Worm (Caenorhabditis elegans): ENCODE data around the gene srh-279.

srh-279 gene

DNA sequence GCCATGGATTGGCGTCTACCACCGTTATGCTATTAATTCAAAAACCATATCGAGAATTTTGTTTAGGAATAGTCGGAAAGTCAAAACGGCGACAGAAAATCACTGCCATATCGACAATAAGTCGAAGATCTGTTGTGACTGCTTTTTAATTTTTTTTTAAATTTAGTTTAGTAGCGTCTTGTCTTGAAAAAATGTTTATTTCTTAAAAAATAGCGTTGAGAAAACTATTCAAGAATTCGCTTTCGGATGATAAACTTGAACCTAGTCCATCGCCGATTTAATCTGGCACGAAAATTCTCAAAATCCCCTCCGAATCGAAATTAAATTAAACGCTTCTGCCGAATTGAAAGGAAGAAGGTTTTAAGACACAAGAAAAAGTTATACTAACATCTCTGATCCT, at the start of gene srh-279:
Gene srh-279, plus strand, starts transcription at position 301 of the 400 bp plus-strand sequence.
- TF ChIP-seq unc-62 (GFP tag; optimal IDR thresholded peaks at IDR 0.05 in 1 of 2) (peak in 1 of 2 experiments; percentile 26), unc-62 (tag; optimal IDR thresholded peaks at IDR 0.05) (no peak), set-16 (GFP tag; IDR thresholded peaks at IDR 0.05) (no peak)

DNA sequence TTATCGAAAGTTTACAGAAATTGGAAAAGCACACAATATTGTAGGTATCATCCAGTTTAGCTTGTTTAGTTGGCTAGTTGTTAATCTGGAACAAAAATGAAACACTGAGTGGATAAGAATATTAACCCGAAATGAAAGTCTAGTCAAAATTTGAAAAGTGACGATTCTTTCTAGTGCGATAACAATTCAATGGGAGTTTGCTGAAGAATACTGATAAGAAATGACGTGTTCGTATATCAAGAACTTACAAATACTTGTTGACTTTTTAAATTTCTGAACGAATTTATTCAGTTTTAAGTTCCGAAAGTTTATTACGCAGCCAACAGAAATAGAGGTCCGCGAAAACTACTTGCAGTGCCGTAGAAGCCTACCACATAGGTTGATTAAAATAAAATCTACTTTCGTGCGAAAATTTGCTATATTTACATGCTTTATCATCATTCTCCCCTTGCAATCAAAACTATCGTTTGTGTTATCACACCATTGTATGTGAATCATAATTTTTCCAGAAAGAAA, 49.1 kb upstream of the srh-279 start, which contains the start of gene fbxa-88:
Gene fbxa-88, minus strand, starts transcription at position 51 of the 516 bp plus-strand sequence.
- TF ChIP-seq unc-62 (GFP tag; optimal IDR thresholded peaks at IDR 0.05 in 1 of 2) (peak in 1 of 2 experiments; percentile 4), unc-62 (tag; optimal IDR thresholded peaks at IDR 0.05) (no peak), pqm-1 (tag; optimal IDR thresholded peaks at IDR 0.05) (peak; percentile 42), dmd-6 (GFP tag; IDR thresholded peaks at IDR 0.05) (peak; percentile 52; the same call in 1 of the 2 replicates), set-16 (GFP tag; IDR thresholded peaks at IDR 0.05) (no peak), nhr-28 (tag; optimal IDR thresholded peaks at IDR 0.05) (peak; percentile 66), nhr-77 (tag; optimal IDR thresholded peaks at IDR 0.05) (peak; percentile 41)

DNA sequence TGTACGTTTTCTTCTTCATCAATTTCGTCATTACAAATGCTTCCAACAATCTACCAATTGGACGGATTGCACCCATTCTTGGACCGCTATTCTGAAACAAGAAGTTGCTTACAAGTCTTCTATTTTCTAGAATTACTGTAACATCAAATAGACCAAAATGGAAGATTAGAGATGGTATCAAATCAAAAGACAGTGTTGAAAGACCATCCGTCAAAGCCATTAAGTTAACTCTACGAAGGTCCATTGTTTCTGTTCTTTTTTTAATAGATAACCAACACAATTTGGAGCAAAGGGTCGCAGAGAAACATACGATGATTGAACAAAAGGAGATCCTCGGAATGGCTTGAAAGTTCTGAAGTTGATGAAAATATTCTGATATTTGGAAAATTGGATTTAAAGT, 47.2 kb upstream of the srh-279 start:
- no peak for TF ChIP-seq madf-9 (GFP tag; conservative IDR thresholded peaks at IDR 0.05)
- peak in 1 of 2 experiments; percentile 91 for TF ChIP-seq unc-62 (GFP tag; optimal IDR thresholded peaks at IDR 0.05 in 1 of 2)
- no peak for TF ChIP-seq unc-62 (tag; optimal IDR thresholded peaks at IDR 0.05)

DNA sequence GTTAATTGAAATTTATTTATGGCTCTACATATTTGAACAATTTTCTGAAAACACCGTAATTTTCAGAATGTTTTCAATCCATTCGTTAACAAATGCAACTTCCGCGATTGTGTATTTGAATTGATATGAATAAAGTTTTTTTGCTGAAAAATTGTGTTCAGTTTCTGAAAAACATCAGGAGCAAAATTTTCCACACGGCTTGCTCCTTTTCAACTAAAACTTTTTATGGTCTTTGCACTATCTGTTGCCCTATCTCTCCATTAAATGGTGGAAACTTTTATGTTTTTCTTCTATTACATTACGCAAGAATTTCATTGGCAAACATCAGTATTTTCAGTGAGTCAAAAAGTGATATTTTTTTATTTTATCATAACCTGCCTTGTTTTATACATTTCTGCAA, 43.4 kb upstream of the srh-279 start, which contains the start of gene F10A3.4:
Gene F10A3.4, plus strand, starts transcription at position 301 of the 400 bp plus-strand sequence.
- TF ChIP-seq lim-7 (GFP tag; IDR thresholded peaks at IDR 0.05) (no peak), lin-1 (GFP tag; IDR thresholded peaks at IDR 0.05) (no peak), hlh-11 (tag; optimal IDR thresholded peaks at IDR 0.05) (no peak)

DNA sequence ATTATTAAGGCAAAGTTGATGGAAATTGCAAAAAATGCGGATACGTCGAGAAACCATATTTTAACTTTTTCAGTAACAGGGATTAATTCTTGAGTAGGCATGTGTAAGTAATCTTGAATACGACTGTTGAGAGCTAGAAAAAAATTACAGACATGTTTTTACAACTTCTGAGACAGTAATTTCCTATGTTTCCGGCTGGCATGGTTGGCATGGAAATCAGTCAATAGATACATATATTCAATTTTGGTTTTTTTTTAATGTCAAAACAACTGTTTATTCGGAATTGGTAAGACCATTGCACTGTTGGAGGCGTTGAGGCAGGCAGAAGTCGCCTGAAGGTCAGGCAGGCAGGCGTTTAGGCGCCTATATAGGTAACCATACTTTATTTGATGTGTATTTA, 38.8 kb upstream of the srh-279 start, which contains the start of gene str-254:
Gene str-254, minus strand, starts transcription at position 101 of the 400 bp plus-strand sequence.
- TF ChIP-seq nhr-237 (tag; optimal IDR thresholded peaks at IDR 0.05), result no peak
- no peak for TF ChIP-seq nhr-28 (tag; optimal IDR thresholded peaks at IDR 0.05)
- no peak for TF ChIP-seq hif-1 (tag; optimal IDR thresholded peaks at IDR 0.05)
- TF ChIP-seq hlh-11 (tag; optimal IDR thresholded peaks at IDR 0.05), result no peak
- no peak for TF ChIP-seq tag-97 (GFP tag; IDR thresholded peaks at IDR 0.05)
- no peak for TF ChIP-seq fkh-10 (GFP tag; optimal IDR thresholded peaks at IDR 0.05)
- no peak for TF ChIP-seq set-16 (GFP tag; IDR thresholded peaks at IDR 0.05)
- TF ChIP-seq pqm-1 (tag; optimal IDR thresholded peaks at IDR 0.05), result no peak
- TF ChIP-seq mdl-1 (tag; optimal IDR thresholded peaks at IDR 0.05), result no peak
- TF ChIP-seq vab-7 (GFP tag; IDR thresholded peaks at IDR 0.05), result no peak
- no peak for TF ChIP-seq spr-1 (tag; optimal IDR thresholded peaks at IDR 0.05)

DNA sequence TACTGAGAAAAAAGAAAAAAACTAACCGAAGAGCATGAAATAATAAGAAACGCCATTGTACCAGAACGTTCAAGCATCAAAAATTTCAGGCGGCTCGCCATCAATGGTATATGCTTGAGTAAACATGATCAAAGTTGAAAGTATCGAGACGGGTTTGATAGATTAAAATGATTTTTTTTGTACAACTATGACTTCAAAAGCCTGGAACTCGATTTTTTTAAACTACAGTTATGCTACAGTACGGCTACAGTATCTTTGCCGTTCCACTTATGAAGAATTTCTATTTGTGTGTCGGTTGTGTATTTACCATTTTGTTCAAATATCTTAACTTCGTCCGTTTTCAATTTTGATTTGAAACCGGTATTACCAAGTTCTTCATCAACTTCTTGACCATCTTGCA, 37.1 kb upstream of the srh-279 start, which contains the start of gene str-97:
Gene str-97, minus strand, starts transcription at position 101 of the 400 bp plus-strand sequence.
- peak in 1 of 2 experiments; percentile 62 for TF ChIP-seq unc-62 (GFP tag; optimal IDR thresholded peaks at IDR 0.05 in 1 of 2)
- no peak for TF ChIP-seq unc-62 (tag; optimal IDR thresholded peaks at IDR 0.05)
- TF ChIP-seq daf-19 (GFP tag; conservative IDR thresholded peaks at IDR 0.05), result no peak
- no peak for TF ChIP-seq lin-39 (tag; optimal IDR thresholded peaks at IDR 0.05)
- TF ChIP-seq lin-29 (GFP tag; IDR thresholded peaks at IDR 0.05), result no peak
- no peak for TF ChIP-seq lir-3 (tag; optimal IDR thresholded peaks at IDR 0.05)
- TF ChIP-seq skn-1 (tag; optimal IDR thresholded peaks at IDR 0.05), result no peak
- TF ChIP-seq nhr-77 (tag; optimal IDR thresholded peaks at IDR 0.05), result no peak

- TF ChIP-seq fkh-10 (GFP tag; optimal IDR thresholded peaks at IDR 0.05) (no peak), T20F7.1 (GFP tag; optimal IDR thresholded peaks at IDR 0.05) (no peak), Y5F2A.4 (GFP tag; optimal IDR thresholded peaks at IDR 0.05) (no peak), unc-62 (GFP tag; optimal IDR thresholded peaks at IDR 0.05 in 1 of 2) (peak in 1 of 2 experiments; percentile 39), unc-62 (tag; optimal IDR thresholded peaks at IDR 0.05) (no peak)
Observed at ce11 chrV:16158391-16158790, 33.8 kb upstream of the srh-279 start, which contains the start of gene str-99. str-99 (minus strand) TSS chrV:16158491.
